Worm (Caenorhabditis elegans): ENCODE data around the gene C25E10.5.

- TF ChIP-seq hlh-11 (tag; optimal IDR thresholded peaks at IDR 0.05) = no peak
- no peak for TF ChIP-seq ceh-82 (tag; optimal IDR thresholded peaks at IDR 0.05)
- TF ChIP-seq pqm-1 (tag; optimal IDR thresholded peaks at IDR 0.05) = no peak
- no peak for TF ChIP-seq ceh-28 (tag; optimal IDR thresholded peaks at IDR 0.05)
- TF ChIP-seq snpc-4 (tag; optimal IDR thresholded peaks at IDR 0.05) = no peak
- no peak for TF ChIP-seq ceh-20 (GFP tag; IDR thresholded peaks at IDR 0.05)
- no peak for TF ChIP-seq nhr-237 (tag; optimal IDR thresholded peaks at IDR 0.05)
- TF ChIP-seq daf-12 (tag; optimal IDR thresholded peaks at IDR 0.05) = no peak
- no peak for TF ChIP-seq vab-7 (GFP tag; IDR thresholded peaks at IDR 0.05)
- no peak for TF ChIP-seq pha-4 (GFP tag; IDR thresholded peaks at IDR 0.05)
- TF ChIP-seq pha-4 (tag; optimal IDR thresholded peaks at IDR 0.05) = no peak
- no peak for TF ChIP-seq skn-1 (tag; optimal IDR thresholded peaks at IDR 0.05)
- TF ChIP-seq egl-43 (GFP tag; IDR thresholded peaks at IDR 0.05) = no peak
- TF ChIP-seq lin-15B (tag; optimal IDR thresholded peaks at IDR 0.05) = no peak
- TF ChIP-seq ztf-11 (tag; optimal IDR thresholded peaks at IDR 0.05) = no peak
Observed at ce11 chrV:9001175-9001574, 29.2 kb upstream of the C25E10.5 start, which contains the start of gene F59E11.2.
